Worm (Caenorhabditis elegans) whole organism, L1 larva: ENCODE results near the gene ire-1.

Experiments
- C04F5.9 ChIP-seq: sonication (generic microtip); optimal IDR thresholded peaks from 2 replicates; lab custom pipeline; 2016; ENCODE audit warnings: missing genetic modification characterization, missing compliant biosample characterization
- F16B12.6 ChIP-seq: fragments of 150-350 bp; optimal IDR thresholded peaks from 2 replicates; lab custom pipeline; 2014; ENCODE audit warnings: missing biosample characterization, missing genetic modification characterization
- Y116A8C.19 ChIP-seq: sonication (generic microtip); optimal IDR thresholded peaks from 2 replicates; lab custom pipeline; 2016; ENCODE audit warnings: missing compliant biosample characterization, missing genetic modification characterization, borderline replicate concordance
- alr-1 ChIP-seq: fragments of 200-800 bp; sonication (Bioruptor generic); optimal IDR thresholded peaks from 2 replicates; lab custom pipeline; 2018; ENCODE audit warnings: borderline replicate concordance, mild to moderate bottlenecking, missing genetic modification characterization, missing compliant biosample characterization
- aly-2 ChIP-seq: fragments of 150-350 bp; optimal IDR thresholded peaks from 2 replicates; lab custom pipeline; 2014; ENCODE audit warnings: missing biosample characterization, missing genetic modification characterization
- ceh-63 ChIP-seq: fragments of 200-800 bp; sonication (Bioruptor generic); optimal IDR thresholded peaks from 2 replicates; lab custom pipeline; 2018; ENCODE audit warnings: mild to moderate bottlenecking, missing genetic modification characterization, missing compliant biosample characterization
- ces-1 ChIP-seq: fragments of 150-350 bp; optimal IDR thresholded peaks from 2 replicates; lab custom pipeline; 2014; ENCODE audit warnings: missing biosample characterization, missing genetic modification reagents, missing genetic modification characterization
- dpl-1 ChIP-seq, 3 experiments: fragments of 150-350 bp in 2 of 3; sonication (generic microtip) in 1 of 3; optimal IDR thresholded peaks; 2 replicates each; lab custom pipeline; 2014 to 2017; ENCODE audit warnings: missing biosample characterization in 3 of 3, missing genetic modification characterization in 3 of 3, missing genetic modification reagents in 3 of 3
- efl-1 ChIP-seq, 4 experiments: fragments of 150-350 bp; optimal IDR thresholded peaks in 3 of 4; peaks in 1 of 4; 1 replicate in 1 of 4; 2 replicates in 3 of 4; lab custom pipeline; 2014; ENCODE audit warnings: missing biosample characterization in 2 of 4, missing genetic modification characterization in 2 of 4, missing genetic modification reagents in 2 of 4
- egl-27 ChIP-seq, 2 experiments: fragments of 150-350 bp in 1 of 2; sonication (generic microtip); optimal IDR thresholded peaks; 3 replicates each; lab custom pipeline; 2017 to 2018; ENCODE audit warnings: missing biosample characterization in 2 of 2, missing genetic modification characterization in 2 of 2, missing genetic modification reagents in 2 of 2
- elt-2 ChIP-seq: sonication (generic microtip); optimal IDR thresholded peaks from 2 replicates; lab custom pipeline; 2016; ENCODE audit warnings: missing genetic modification characterization, mild to moderate bottlenecking, inconsistent platforms, missing compliant biosample characterization, missing genetic modification reagents
- elt-3 ChIP-seq, 6 experiments: fragments of 150-350 bp in 1 of 6; sonication (generic microtip); optimal IDR thresholded peaks; 2 replicates each; lab custom pipeline; 2017 to 2018; ENCODE audit warnings: missing biosample characterization in 6 of 6, missing genetic modification characterization in 6 of 6, inconsistent platforms in 1 of 6
- ets-5 ChIP-seq: fragments of 200-800 bp; sonication (Bioruptor generic); IDR thresholded peaks from 2 replicates; pipeline ENCODE4 v1.3.6; 2022; ENCODE audit warnings: missing genetic modification characterization, missing compliant biosample characterization
- fkh-10 ChIP-seq: sonication (generic microtip); optimal IDR thresholded peaks from 2 replicates; lab custom pipeline; 2017; ENCODE audit warnings: missing biosample characterization, missing genetic modification reagents, missing genetic modification characterization
- fkh-8 ChIP-seq: sonication (generic microtip); optimal IDR thresholded peaks from 2 replicates; lab custom pipeline; 2016; ENCODE audit warnings: mild to moderate bottlenecking, missing genetic modification characterization, missing compliant biosample characterization
- fos-1 ChIP-seq: fragments of 150-350 bp; optimal IDR thresholded peaks from 2 replicates; lab custom pipeline; 2014; ENCODE audit warnings: missing biosample characterization, missing genetic modification characterization
- grh-1 ChIP-seq: fragments of 200-800 bp; sonication (Bioruptor generic); IDR thresholded peaks from 2 replicates; pipeline ENCODE4 v1.3.6; 2022; ENCODE audit warnings: missing genetic modification reagents, missing genetic modification characterization, missing compliant biosample characterization
- hlh-17 ChIP-seq: fragments of 200-800 bp; sonication (Bioruptor generic); optimal IDR thresholded peaks from 2 replicates; lab custom pipeline; 2018; ENCODE audit warnings: missing genetic modification characterization, mild to moderate bottlenecking, missing compliant biosample characterization, moderate library complexity, borderline replicate concordance
- hlh-4 ChIP-seq: sonication (generic microtip); optimal IDR thresholded peaks from 2 replicates; lab custom pipeline; 2016; ENCODE audit warnings: mild to moderate bottlenecking, missing genetic modification characterization, missing compliant biosample characterization
- hpl-2 ChIP-seq: fragments of 150-350 bp; optimal IDR thresholded peaks from 2 replicates; lab custom pipeline; 2014; ENCODE audit warnings: missing biosample characterization, missing genetic modification reagents, missing genetic modification characterization
- irx-1 ChIP-seq: sonication (generic microtip); optimal IDR thresholded peaks from 2 replicates; lab custom pipeline; 2016; ENCODE audit warnings: missing genetic modification characterization, missing compliant biosample characterization
- lin-13 ChIP-seq: fragments of 150-350 bp; optimal IDR thresholded peaks from 2 replicates; lab custom pipeline; 2014; ENCODE audit warnings: missing biosample characterization, missing genetic modification reagents, missing genetic modification characterization
- lin-35 ChIP-seq, 2 experiments: fragments of 150-350 bp; optimal IDR thresholded peaks; 2 replicates each; lab custom pipeline; 2014; ENCODE audit warnings: missing biosample characterization in 2 of 2, missing genetic modification characterization in 2 of 2, missing genetic modification reagents in 2 of 2
- mdl-1 ChIP-seq, 2 experiments: fragments of 150-350 bp; optimal IDR thresholded peaks; 2 replicates each; lab custom pipeline; 2014 to 2017; ENCODE audit warnings: missing biosample characterization in 2 of 2, missing genetic modification characterization in 2 of 2, inconsistent platforms in 1 of 2
- mef-2 ChIP-seq: fragments of 150-350 bp; optimal IDR thresholded peaks from 2 replicates; lab custom pipeline; 2014; ENCODE audit warnings: missing biosample characterization, missing genetic modification characterization
- mep-1 ChIP-seq: fragments of 150-350 bp; optimal IDR thresholded peaks from 2 replicates; lab custom pipeline; 2014; ENCODE audit warnings: missing biosample characterization, missing genetic modification characterization
- nhr-12 ChIP-seq: sonication (generic microtip); optimal IDR thresholded peaks from 2 replicates; lab custom pipeline; 2017; ENCODE audit warnings: missing biosample characterization, missing genetic modification characterization
- nhr-19 ChIP-seq: fragments of 200-800 bp; sonication (Bioruptor generic); conservative IDR thresholded peaks from 2 replicates; pipeline ENCODE4 v1.3.6; 2022; ENCODE audit warnings: missing genetic modification characterization, missing compliant biosample characterization
- nhr-237 ChIP-seq: fragments of 150-350 bp; optimal IDR thresholded peaks from 2 replicates; lab custom pipeline; 2014; ENCODE audit warnings: missing biosample characterization, missing genetic modification characterization
- nhr-28 ChIP-seq: fragments of 150-350 bp; optimal IDR thresholded peaks from 2 replicates; lab custom pipeline; 2014; ENCODE audit warnings: missing biosample characterization, missing genetic modification characterization
- nhr-76 ChIP-seq: sonication (generic microtip); optimal IDR thresholded peaks from 2 replicates; lab custom pipeline; 2017; ENCODE audit warnings: missing biosample characterization, missing genetic modification characterization
- nhr-77 ChIP-seq: fragments of 150-350 bp; optimal IDR thresholded peaks from 2 replicates; lab custom pipeline; 2014; ENCODE audit warnings: missing biosample characterization, missing genetic modification characterization
- nhr-84 ChIP-seq: sonication (generic microtip); optimal IDR thresholded peaks from 2 replicates; lab custom pipeline; 2017; ENCODE audit warnings: missing biosample characterization, missing genetic modification characterization
- nhr-85 ChIP-seq: sonication (generic microtip); peaks from one replicate; lab custom pipeline; 2016; ENCODE audit warnings: missing genetic modification characterization, inconsistent platforms, missing compliant biosample characterization
- nhr-90 ChIP-seq: sonication (generic microtip); optimal IDR thresholded peaks from 2 replicates; lab custom pipeline; 2016; ENCODE audit warnings: mild to moderate bottlenecking, missing genetic modification characterization, missing compliant biosample characterization; ENCODE audit not compliant: poor library complexity
- pax-3 ChIP-seq: fragments of 200-800 bp; sonication (Bioruptor generic); optimal IDR thresholded peaks from 2 replicates; lab custom pipeline; 2018; ENCODE audit warnings: mild to moderate bottlenecking, missing genetic modification characterization, moderate library complexity, missing compliant biosample characterization
- rnt-1 ChIP-seq: sonication (generic microtip); optimal IDR thresholded peaks from 2 replicates; lab custom pipeline; 2016; ENCODE audit warnings: mild to moderate bottlenecking, missing genetic modification characterization, moderate library complexity, missing compliant biosample characterization
- skn-1 ChIP-seq: fragments of 150-350 bp; optimal IDR thresholded peaks from 2 replicates; lab custom pipeline; 2014; ENCODE audit warnings: missing biosample characterization, missing genetic modification characterization
- snpc-4 ChIP-seq: fragments of 150-350 bp; optimal IDR thresholded peaks from 2 replicates; lab custom pipeline; 2014; ENCODE audit warnings: missing biosample characterization, missing genetic modification characterization
- snu-23 ChIP-seq: sonication (generic microtip); optimal IDR thresholded peaks from 2 replicates; lab custom pipeline; 2016; ENCODE audit warnings: missing genetic modification characterization, missing compliant biosample characterization
- sox-4 ChIP-seq: sonication (generic microtip); optimal IDR thresholded peaks from 2 replicates; lab custom pipeline; 2016; ENCODE audit warnings: missing genetic modification characterization, missing compliant biosample characterization
- sup-37 ChIP-seq: fragments of 200-800 bp; sonication (Bioruptor generic); optimal IDR thresholded peaks from 2 replicates; lab custom pipeline; 2018; ENCODE audit warnings: mild to moderate bottlenecking, missing genetic modification characterization, missing compliant biosample characterization
- unc-130 ChIP-seq: fragments of 150-350 bp; optimal IDR thresholded peaks from 2 replicates; lab custom pipeline; 2017; ENCODE audit warnings: missing biosample characterization, missing genetic modification characterization, inconsistent platforms
- unc-30 ChIP-seq: sonication (generic microtip); optimal IDR thresholded peaks from 2 replicates; lab custom pipeline; 2017; ENCODE audit warnings: missing biosample characterization, missing genetic modification characterization
- unc-62 ChIP-seq: fragments of 150-350 bp; optimal IDR thresholded peaks from 2 replicates; lab custom pipeline; 2014; ENCODE audit warnings: missing biosample characterization, missing genetic modification reagents, missing genetic modification characterization
- unc-86 ChIP-seq: sonication (generic microtip); optimal IDR thresholded peaks from 2 replicates; lab custom pipeline; 2016; ENCODE audit warnings: missing genetic modification characterization, missing compliant biosample characterization
- unc-98 ChIP-seq: fragments of 200-800 bp; sonication (Bioruptor generic); IDR thresholded peaks from 2 replicates; pipeline ENCODE4 v1.3.6; 2022; ENCODE audit warnings: missing genetic modification characterization, missing compliant biosample characterization
- vab-15 ChIP-seq: sonication (generic microtip); optimal IDR thresholded peaks from 2 replicates; lab custom pipeline; 2017; ENCODE audit warnings: missing genotype, mild to moderate bottlenecking, missing genetic modification characterization, missing compliant biosample characterization
- xbp-1 ChIP-seq: sonication (generic microtip); optimal IDR thresholded peaks from 2 replicates; lab custom pipeline; 2016; ENCODE audit warnings: missing genetic modification characterization, missing compliant biosample characterization
- zag-1 ChIP-seq: fragments of 150-350 bp; optimal IDR thresholded peaks from 2 replicates; lab custom pipeline; 2014; ENCODE audit warnings: missing biosample characterization, missing genetic modification characterization
- zip-4 ChIP-seq: fragments of 200-800 bp; sonication (Bioruptor generic); optimal IDR thresholded peaks from 2 replicates; lab custom pipeline; 2018; ENCODE audit warnings: mild to moderate bottlenecking, missing genetic modification characterization, moderate library complexity, missing compliant biosample characterization
- ztf-11 ChIP-seq, 2 experiments: sonication (generic microtip); optimal IDR thresholded peaks; 2 replicates each; lab custom pipeline; 2016 to 2017; ENCODE audit warnings: missing genetic modification characterization in 2 of 2, missing biosample characterization in 1 of 2, missing compliant biosample characterization in 1 of 2

ire-1 gene

DNA sequence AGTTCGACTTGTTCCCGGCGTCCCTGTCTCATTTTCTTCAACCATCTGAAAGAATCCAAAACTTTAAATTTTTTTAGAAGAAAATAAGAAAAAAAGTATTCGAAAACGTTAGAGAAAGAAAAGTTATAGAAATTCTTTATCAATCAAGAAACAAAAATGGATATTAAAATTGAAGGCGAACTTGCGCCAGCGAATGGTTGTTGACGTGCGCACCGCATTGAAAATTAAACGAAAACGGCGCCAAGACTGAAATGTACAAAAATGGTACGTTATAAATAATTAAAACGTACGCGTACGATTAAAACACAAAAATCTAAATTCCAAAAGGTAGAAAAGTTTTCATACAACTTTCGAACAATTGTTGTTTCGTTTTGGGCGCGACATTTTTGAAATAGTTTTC, 37.9 kb downstream of the ire-1 start, which contains the start of gene K02C4.3 (continued):
- no peak for TF ChIP-seq unc-30 (tag; lab: Kevin White, UChicago)
- TF ChIP-seq mdl-1 (tag; optimal IDR thresholded peaks at IDR 0.05; lab: Kevin White, UChicago) = peak in 1 of 2 experiments; percentile 60
- TF ChIP-seq mef-2 = no peak
- peak in 1 of 2 experiments; percentile 63 for TF ChIP-seq ztf-11 (tag; optimal IDR thresholded peaks at IDR 0.05; lab: Kevin White, UChicago)
- peak; percentile 89 for TF ChIP-seq snpc-4 (tag; lab: Kevin White, UChicago)
- no peak for TF ChIP-seq hlh-17
- TF ChIP-seq nhr-76 (tag; lab: Kevin White, UChicago) = no peak
- TF ChIP-seq nhr-85 (tag; lab: Kevin White, UChicago) = peak; percentile 79
- TF ChIP-seq egl-27 (tag; optimal IDR thresholded peaks at IDR 0.05; lab: Kevin White, UChicago) = no peak
- no peak for TF ChIP-seq ces-1 (GFP tag; lab: Kevin White, UChicago)
- TF ChIP-seq zag-1 (tag; lab: Kevin White, UChicago) = no peak
- no peak for TF ChIP-seq ets-5 (GFP tag; lab: Robert Waterston, UW)
- peak; percentile 24 for TF ChIP-seq aly-2 (tag; lab: Kevin White, UChicago)
- no peak for TF ChIP-seq nhr-12
- peak; percentile 25 for TF ChIP-seq sup-37 (GFP tag; lab: Kevin White, UChicago)
- no peak for TF ChIP-seq fkh-10
- no peak for TF ChIP-seq hpl-2 (GFP tag; lab: Kevin White, UChicago)
- TF ChIP-seq hlh-4 (tag; lab: Kevin White, UChicago) = no peak
- peak; percentile 85 for TF ChIP-seq snu-23
- TF ChIP-seq alr-1 (tag; lab: Kevin White, UChicago) = no peak
- peak; percentile 77 for TF ChIP-seq nhr-90 (tag; lab: Kevin White, UChicago)
- peak; percentile 14 for TF ChIP-seq sox-4
- TF ChIP-seq irx-1 (tag; lab: Kevin White, UChicago) = peak; percentile 71
- no peak for TF ChIP-seq Y116A8C.19 (tag; lab: Kevin White, UChicago)
- TF ChIP-seq fkh-8 (tag; lab: Kevin White, UChicago) = peak; percentile 43
- peak; percentile 64 for TF ChIP-seq unc-130 (tag; lab: Kevin White, UChicago)
- peak; percentile 55 for TF ChIP-seq C04F5.9 (tag; lab: Kevin White, UChicago)
- TF ChIP-seq lin-13 (GFP tag; lab: Kevin White, UChicago) = peak; percentile 49
- TF ChIP-seq xbp-1 (tag; lab: Kevin White, UChicago) = peak; percentile 74
- TF ChIP-seq vab-15 (tag; lab: Kevin White, UChicago) = no peak
- peak; percentile 28 for TF ChIP-seq F16B12.6
- peak; percentile 86 to 94 (median 93) for TF ChIP-seq dpl-1 (GFP tag; optimal IDR thresholded peaks at IDR 0.05; lab: Kevin White, UChicago)
- TF ChIP-seq elt-3 (tag; optimal IDR thresholded peaks at IDR 0.05; lab: Kevin White, UChicago) = peak in 2 of 6 experiments; percentile 45 to 53
- TF ChIP-seq fos-1 (tag; lab: Kevin White, UChicago) = peak; percentile 31
- peak; percentile 77 for TF ChIP-seq skn-1 (tag; lab: Kevin White, UChicago)
- no peak for TF ChIP-seq unc-62
- TF ChIP-seq lin-35 (GFP tag; optimal IDR thresholded peaks at IDR 0.05; lab: Kevin White, UChicago) = peak; percentile 87 to 95
- TF ChIP-seq mep-1 (tag; lab: Kevin White, UChicago) = peak; percentile 87
- peak; percentile 18 for TF ChIP-seq elt-2 (tag; lab: Kevin White, UChicago)
- TF ChIP-seq nhr-77 (tag; lab: Kevin White, UChicago) = peak; percentile 33
- TF ChIP-seq nhr-237 = no peak
- no peak for TF ChIP-seq nhr-84 (tag; lab: Kevin White, UChicago)
- TF ChIP-seq rnt-1 (tag; lab: Kevin White, UChicago) = peak; percentile 72
- no peak for TF ChIP-seq ceh-63 (GFP tag; lab: Kevin White, UChicago)
- peak; percentile 35 for TF ChIP-seq unc-86 (tag; lab: Kevin White, UChicago)
- TF ChIP-seq grh-1 (GFP tag; lab: Robert Waterston, UW) = peak; percentile 37; the same call in 1 of the 2 replicates
- peak; percentile 28 for TF ChIP-seq zip-4 (GFP tag; lab: Kevin White, UChicago)
- peak; percentile 90 to 93 for TF ChIP-seq efl-1 (optimal IDR thresholded peaks at IDR 0.05; lab: Kevin White, UChicago)
- peak; percentile 90 to 99 for TF ChIP-seq efl-1 (GFP tag; optimal IDR thresholded peaks at IDR 0.05 in 1 of 2; lab: Kevin White, UChicago)
- peak; percentile 77 for TF ChIP-seq nhr-19
- TF ChIP-seq unc-98 (GFP tag; lab: Robert Waterston, UW) = no peak
- TF ChIP-seq nhr-28 (tag; lab: Kevin White, UChicago) = no peak
- TF ChIP-seq pax-3 = no peak
